In genomic region chr3R:14361741-14362232, dm6 we compare ENCODE assay signal across 1 fruit fly cellular context.
TF ChIP-seq lines count a peak whose summit lies in the region.

Dnaaf5 (minus strand) TSS chr3R:14361786.

TF ChIP-seq in whole organism, embryonic, 481 proteins besides CTCF, POLR2A, EP300 and RAD21 (continued from another document):
- TF ChIP-seq CG13624 (GFP tag; optimal IDR thresholded peaks at IDR 0.05; lab: Kevin White, UChicago) (peak; percentile 13), CG13287 (GFP tag; IDR thresholded peaks at IDR 0.05; lab: Robert Waterston, UW; ENCODE audit: partially characterized antibody) (peak; percentile 24; the same call in 1 of the 2 replicates), CG1529 (GFP tag; optimal IDR thresholded peaks at IDR 0.05; lab: Kevin White, UChicago) (peak; percentile 7), E2f2 (GFP tag; IDR thresholded peaks at IDR 0.05; lab: Robert Waterston, UW) (peak; percentile 87), CG12299 (tag; optimal IDR thresholded peaks at IDR 0.05; lab: Kevin White, UChicago) (peak; percentile 8), Scr (GFP tag; IDR thresholded peaks at IDR 0.05; lab: Robert Waterston, UW; ENCODE audit: partially characterized antibody) (no peak; the same call in 1 of the 2 replicates), CrebB (tag; optimal IDR thresholded peaks at IDR 0.05; lab: Kevin White, UChicago) (peak; percentile 5), Pdp1 (GFP tag; optimal IDR thresholded peaks at IDR 0.05; lab: Kevin White, UChicago) (peak; percentile 22 to 62), CG1603 (tag; optimal IDR thresholded peaks at IDR 0.05; lab: Kevin White, UChicago) (peak; percentile 37), CG2199 (GFP tag; IDR thresholded peaks at IDR 0.05; lab: Robert Waterston, UW) (0 out of 3 replicates have a peak, but pooled peaks have one; percentile 29), dpn (GFP tag; optimal IDR thresholded peaks at IDR 0.05; lab: Kevin White, UChicago) (peak in 1 of 2 experiments; percentile 25), HmgZ (tag; optimal IDR thresholded peaks at IDR 0.05; lab: Kevin White, UChicago) (peak; percentile 61), ci (GFP tag; IDR thresholded peaks at IDR 0.05; lab: Robert Waterston, UW) (peak; percentile 62; the same call in 2 of the 3 replicates), CG6175 (GFP tag; IDR thresholded peaks at IDR 0.05; lab: Robert Waterston, UW) (peak; percentile 48; the same call in 1 of the 3 replicates), CG8281 (tag; optimal IDR thresholded peaks at IDR 0.05; lab: Kevin White, UChicago) (peak; percentile 100), CG3995 (GFP tag; optimal IDR thresholded peaks at IDR 0.05; lab: Kevin White, UChicago) (peak; percentile 17), sug (tag; optimal IDR thresholded peaks at IDR 0.05; lab: Kevin White, UChicago) (peak; percentile 75), crp (GFP tag; optimal IDR thresholded peaks at IDR 0.05; lab: Kevin White, UChicago) (peak in 1 of 2 experiments; percentile 86), tgo (GFP tag; IDR thresholded peaks at IDR 0.05; lab: Robert Waterston, UW) (no peak), Deaf1 (tag; optimal IDR thresholded peaks at IDR 0.05; lab: Kevin White, UChicago) (peak; percentile 32), so (GFP tag; IDR thresholded peaks at IDR 0.05; lab: Robert Waterston, UW) (no peak), PHDP (tag; optimal IDR thresholded peaks at IDR 0.05; lab: Kevin White, UChicago) (peak; percentile 11), Abd-B (GFP tag; optimal IDR thresholded peaks at IDR 0.05; lab: Kevin White, UChicago) (no peak), CG4282 (GFP tag; optimal IDR thresholded peaks at IDR 0.05; lab: Kevin White, UChicago) (no peak), grn (GFP tag; optimal IDR thresholded peaks at IDR 0.05; lab: Kevin White, UChicago) (peak; percentile 98), pros (GFP tag; optimal IDR thresholded peaks at IDR 0.05; lab: Kevin White, UChicago) (peak; percentile 48), sna (GFP tag; IDR thresholded peaks at IDR 0.05; lab: Robert Waterston, UW; ENCODE audit: partially characterized antibody) (0 out of 2 replicates have a peak, but pooled peaks have one; percentile 17), sens (GFP tag; lab: Kevin White, UChicago) (peak; percentile 67), ham (GFP tag; IDR thresholded peaks at IDR 0.05; lab: Robert Waterston, UW) (no peak), aop (GFP tag; IDR thresholded peaks at IDR 0.05; lab: Robert Waterston, UW) (no peak), eyg (GFP tag; optimal IDR thresholded peaks at IDR 0.05; lab: Kevin White, UChicago) (peak; percentile 27), CG15601 (tag; optimal IDR thresholded peaks at IDR 0.05; lab: Kevin White, UChicago) (peak; percentile 15), CG7271 (tag; optimal IDR thresholded peaks at IDR 0.05; lab: Kevin White, UChicago) (no peak), Sry-δ (GFP tag; optimal IDR thresholded peaks at IDR 0.05; lab: Kevin White, UChicago) (peak; percentile 16), CG10431 (GFP tag; optimal IDR thresholded peaks at IDR 0.05; lab: Kevin White, UChicago) (peak; percentile 57), D19A (tag; optimal IDR thresholded peaks at IDR 0.05; lab: Kevin White, UChicago) (peak; percentile 5), cwo (GFP tag; optimal IDR thresholded peaks at IDR 0.05; lab: Kevin White, UChicago) (peak; percentile 50), gro (GFP tag; optimal IDR thresholded peaks at IDR 0.05; lab: Kevin White, UChicago) (peak; percentile 59), CG17328 (GFP tag; IDR thresholded peaks at IDR 0.05; lab: Robert Waterston, UW) (peak; percentile 18; the same call in 1 of the 2 replicates), luna (GFP tag; optimal IDR thresholded peaks at IDR 0.05; lab: Kevin White, UChicago) (peak; percentile 12), Hmr (GFP tag; optimal IDR thresholded peaks at IDR 0.05; lab: Kevin White, UChicago) (peak; percentile 7), mirr (GFP tag; optimal IDR thresholded peaks at IDR 0.05; lab: Kevin White, UChicago) (peak; percentile 80), CG14965 (GFP tag; optimal IDR thresholded peaks at IDR 0.05; lab: Kevin White, UChicago; ENCODE audit: borderline replicate concordance) (no peak), lbe (GFP tag; optimal IDR thresholded peaks at IDR 0.05; lab: Kevin White, UChicago) (peak; percentile 77), crol (GFP tag; IDR thresholded peaks at IDR 0.05; lab: Robert Waterston, UW) (no peak), MBD-R2 (GFP tag; IDR thresholded peaks at IDR 0.05; lab: Robert Waterston, UW) (peak; percentile 51; the same call in 1 of the 2 replicates), CG34376 (GFP tag; optimal IDR thresholded peaks at IDR 0.05; lab: Kevin White, UChicago) (peak; percentile 64), Hsf (GFP tag; optimal IDR thresholded peaks at IDR 0.05; lab: Kevin White, UChicago) (no peak), vnd (GFP tag; IDR thresholded peaks at IDR 0.05; lab: Robert Waterston, UW; ENCODE audit: partially characterized antibody) (0 out of 3 replicates have a peak, but pooled peaks have one; percentile 28), sd (tag; optimal IDR thresholded peaks at IDR 0.05; lab: Kevin White, UChicago) (peak; percentile 14), grau (tag; optimal IDR thresholded peaks at IDR 0.05; lab: Kevin White, UChicago) (peak; percentile 9), Fer3 (tag; optimal IDR thresholded peaks at IDR 0.05; lab: Kevin White, UChicago) (peak; percentile 9), slbo (GFP tag; IDR thresholded peaks at IDR 0.05; lab: Robert Waterston, UW) (peak; percentile 50), Lim3 (GFP tag; IDR thresholded peaks at IDR 0.05; lab: Robert Waterston, UW) (peak; percentile 17; the same call in 1 of the 2 replicates), gcm2 (GFP tag; optimal IDR thresholded peaks at IDR 0.05; lab: Kevin White, UChicago) (no peak), pzg (GFP tag; optimal IDR thresholded peaks at IDR 0.05; lab: Kevin White, UChicago) (peak; percentile 34), Usf (GFP tag; optimal IDR thresholded peaks at IDR 0.05; lab: Kevin White, UChicago) (no peak), unpg (GFP tag; optimal IDR thresholded peaks at IDR 0.05; lab: Kevin White, UChicago) (peak; percentile 17), CG17361 (GFP tag; IDR thresholded peaks at IDR 0.05; lab: Robert Waterston, UW) (0 out of 3 replicates have a peak, but pooled peaks have one; percentile 11), CG13894 (tag; optimal IDR thresholded peaks at IDR 0.05; lab: Kevin White, UChicago) (peak; percentile 20), CG2678 (tag; optimal IDR thresholded peaks at IDR 0.05; lab: Kevin White, UChicago) (peak; percentile 39), CG11723 (GFP tag; optimal IDR thresholded peaks at IDR 0.05; lab: Kevin White, UChicago) (peak; percentile 16), vvl (GFP tag; IDR thresholded peaks at IDR 0.05; lab: Robert Waterston, UW) (0 out of 2 replicates have a peak, but pooled peaks have one; percentile 34), CG17385 (GFP tag; optimal IDR thresholded peaks at IDR 0.05; lab: Kevin White, UChicago) (peak; percentile 42), Optix (GFP tag; IDR thresholded peaks at IDR 0.05; lab: Robert Waterston, UW) (no peak), CG11504 (tag; optimal IDR thresholded peaks at IDR 0.05; lab: Kevin White, UChicago) (peak; percentile 69), CG10147 (GFP tag; optimal IDR thresholded peaks at IDR 0.05; lab: Kevin White, UChicago) (no peak), CG7963 (GFP tag; IDR thresholded peaks at IDR 0.05; lab: Robert Waterston, UW; ENCODE audit: partially characterized antibody) (no peak), NC2β (GFP tag; optimal IDR thresholded peaks at IDR 0.05; lab: Kevin White, UChicago) (peak; percentile 21), GATAe (GFP tag; conservative IDR thresholded peaks at IDR 0.05; lab: Robert Waterston, UW) (peak; percentile 75), odd (GFP tag; optimal IDR thresholded peaks at IDR 0.05; lab: Kevin White, UChicago) (peak; percentile 44), exex (tag; optimal IDR thresholded peaks at IDR 0.05; lab: Kevin White, UChicago) (peak; percentile 86), CG12659 (GFP tag; optimal IDR thresholded peaks at IDR 0.05; lab: Kevin White, UChicago) (peak; percentile 4), lov (optimal IDR thresholded peaks at IDR 0.05; lab: Kevin White, UChicago) (peak; percentile 58), lov (GFP tag; IDR thresholded peaks at IDR 0.05; lab: Robert Waterston, UW) (no peak), CG12744 (GFP tag; optimal IDR thresholded peaks at IDR 0.05; lab: Kevin White, UChicago) (peak; percentile 1), CG2120 (GFP tag; optimal IDR thresholded peaks at IDR 0.05; lab: Kevin White, UChicago) (peak; percentile 21), CG11696 (GFP tag; IDR thresholded peaks at IDR 0.05; lab: Robert Waterston, UW) (0 out of 2 replicates have a peak, but pooled peaks have one; percentile 10), oc (tag; optimal IDR thresholded peaks at IDR 0.05; lab: Kevin White, UChicago) (peak; percentile 8), klu (GFP tag; IDR thresholded peaks at IDR 0.05; lab: Robert Waterston, UW) (no peak), Hr78 (GFP tag; optimal IDR thresholded peaks at IDR 0.05; lab: Kevin White, UChicago) (peak in 1 of 2 experiments; percentile 42), vfl (GFP tag; optimal IDR thresholded peaks at IDR 0.05; lab: Kevin White, UChicago) (no peak), CG10267 (tag; optimal IDR thresholded peaks at IDR 0.05; lab: Kevin White, UChicago) (peak; percentile 63), CG1233 (GFP tag; optimal IDR thresholded peaks at IDR 0.05; lab: Kevin White, UChicago) (peak; percentile 18), Ets97D (GFP tag; optimal IDR thresholded peaks at IDR 0.05; lab: Kevin White, UChicago) (peak; percentile 7), CG10209 (GFP tag; optimal IDR thresholded peaks at IDR 0.05; lab: Kevin White, UChicago) (peak; percentile 66), sqz (GFP tag; optimal IDR thresholded peaks at IDR 0.05; lab: Kevin White, UChicago) (peak; percentile 34), CG7987 (GFP tag; optimal IDR thresholded peaks at IDR 0.05; lab: Kevin White, UChicago) (no peak), Sox100B (GFP tag; optimal IDR thresholded peaks at IDR 0.05; lab: Kevin White, UChicago) (no peak), CG12769 (tag; optimal IDR thresholded peaks at IDR 0.05; lab: Kevin White, UChicago) (peak; percentile 83), CHES-1-like (GFP tag; optimal IDR thresholded peaks at IDR 0.05; lab: Kevin White, UChicago) (peak; percentile 17), Med (GFP tag; lab: Kevin White, UChicago) (peak; percentile 83), chif (GFP tag; optimal IDR thresholded peaks at IDR 0.05; lab: Kevin White, UChicago) (no peak), CG2712 (tag; optimal IDR thresholded peaks at IDR 0.05; lab: Kevin White, UChicago) (peak; percentile 3), Ravus (GFP tag; IDR thresholded peaks at IDR 0.05; lab: Robert Waterston, UW) (no peak), danr (GFP tag; IDR thresholded peaks at IDR 0.05; lab: Robert Waterston, UW) (no peak)
